Fruit fly (Drosophila melanogaster): Measurements from ENCODE around the gene nAChRbeta1.

The nAChRbeta1 gene

DNA sequence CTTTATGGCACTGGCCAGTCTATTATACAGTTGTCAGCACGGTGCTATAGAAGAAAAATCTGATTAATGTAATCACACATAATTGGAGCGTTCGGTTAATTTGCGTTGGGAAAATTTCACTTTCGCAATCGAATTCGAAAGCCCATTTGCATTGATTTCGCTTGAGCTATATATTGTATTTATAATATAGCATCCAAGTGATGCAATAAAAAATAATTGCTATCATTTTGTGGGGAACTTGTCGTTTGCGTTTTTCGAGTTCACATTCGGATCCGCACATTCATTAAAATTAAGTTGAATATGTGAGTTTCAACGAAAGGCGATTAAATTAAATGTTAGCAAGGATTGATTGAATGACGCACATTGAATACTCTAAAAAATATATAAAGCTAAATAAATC is 12.1 kb upstream of the nAChRbeta1 start:
- no peak for TF ChIP-seq Rel (GFP tag; optimal IDR thresholded peaks at IDR 0.05)
- TF ChIP-seq Rel (tag; optimal IDR thresholded peaks at IDR 0.05) = peak; percentile 53
- TF ChIP-seq CG9705 (GFP tag; optimal IDR thresholded peaks at IDR 0.05) = no peak

DNA sequence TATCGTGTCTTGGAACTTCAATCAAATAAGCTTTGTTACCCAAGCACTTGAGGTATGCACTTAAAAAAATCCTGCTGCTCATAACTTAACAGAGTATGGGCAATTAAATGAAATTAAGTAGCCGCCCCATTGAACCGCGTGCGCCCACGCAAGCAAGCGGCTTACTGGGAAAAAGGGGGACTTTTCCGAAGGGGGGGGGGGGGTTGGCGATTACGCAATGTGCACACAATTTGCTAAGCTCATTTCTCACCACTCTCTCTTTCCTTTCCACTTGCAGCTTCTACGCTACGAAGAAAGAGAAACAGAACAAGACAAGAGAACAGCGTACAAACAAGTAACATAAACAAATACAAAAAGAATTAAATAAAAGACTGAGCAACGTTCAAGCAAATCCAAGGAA is 11.6 kb upstream of the nAChRbeta1 start:
- TF ChIP-seq Jra (GFP tag; optimal IDR thresholded peaks at IDR 0.05) (no peak), Hr78 (GFP tag; optimal IDR thresholded peaks at IDR 0.05) (no peak), woc (GFP tag; optimal IDR thresholded peaks at IDR 0.05) (no peak)

dm6 chr3L:4421362-4421761 is 7.8 kb upstream of the nAChRbeta1 start, which contains the start of gene CG15020:
TSS of gene CG15020 (plus strand) at chr3L:4421662.
- no peak for TF ChIP-seq Jra (GFP tag; optimal IDR thresholded peaks at IDR 0.05)
- TF ChIP-seq Mio (GFP tag; optimal IDR thresholded peaks at IDR 0.05) = no peak
- no peak for TF ChIP-seq brk (GFP tag; optimal IDR thresholded peaks at IDR 0.05)
- TF ChIP-seq Hr78 (GFP tag; optimal IDR thresholded peaks at IDR 0.05) = no peak
- TF ChIP-seq sv (GFP tag; optimal IDR thresholded peaks at IDR 0.05) = no peak
- TF ChIP-seq h (GFP tag; optimal IDR thresholded peaks at IDR 0.05) = no peak
- TF ChIP-seq tai (GFP tag; optimal IDR thresholded peaks at IDR 0.05) = no peak
- TF ChIP-seq dl (GFP tag; optimal IDR thresholded peaks at IDR 0.05; ENCODE audit: insufficient read depth in 1 of 2, partially characterized antibody in 2 of 2) = no peak
- TF ChIP-seq CG9705 (GFP tag; optimal IDR thresholded peaks at IDR 0.05) = no peak
- TF ChIP-seq CrebA (GFP tag; optimal IDR thresholded peaks at IDR 0.05; ENCODE audit: borderline replicate concordance) = no peak
- no peak for TF ChIP-seq GATAd (GFP tag; optimal IDR thresholded peaks at IDR 0.05)
- no peak for TF ChIP-seq Myc (optimal IDR thresholded peaks at IDR 0.05)
- TF ChIP-seq Abd-B (GFP tag; optimal IDR thresholded peaks at IDR 0.05) = no peak
- TF ChIP-seq Vsx2 (GFP tag; optimal IDR thresholded peaks at IDR 0.05; ENCODE audit: partially characterized antibody) = no peak

dm6 chr3L:4426581-4426980 is 2.6 kb upstream of the nAChRbeta1 start:
- TF ChIP-seq Myc (optimal IDR thresholded peaks at IDR 0.05) = peak; percentile 74
- TF ChIP-seq N (GFP tag; optimal IDR thresholded peaks at IDR 0.05) = peak; percentile 32
- no peak for TF ChIP-seq dsf (GFP tag; optimal IDR thresholded peaks at IDR 0.05; ENCODE audit: borderline replicate concordance)

DNA sequence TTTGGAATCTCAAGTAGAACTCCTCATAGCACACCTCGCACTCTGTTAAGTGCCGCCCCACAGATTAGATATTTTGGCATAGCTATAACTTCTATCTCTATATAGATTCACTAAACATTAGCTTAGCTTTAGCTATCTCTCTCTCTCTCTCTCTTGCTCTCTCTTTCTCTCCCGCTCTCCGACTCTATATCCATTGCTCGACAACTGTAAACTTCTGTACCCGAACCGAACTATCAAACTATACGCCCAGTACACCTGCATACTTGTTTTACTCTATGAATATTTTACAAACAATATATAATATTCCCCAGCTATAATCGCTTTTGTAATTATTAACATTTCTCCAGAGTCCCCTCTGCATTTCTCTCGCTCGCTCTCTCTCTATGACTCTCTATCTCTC is 1.2 kb downstream of the nAChRbeta1 start:
- TF ChIP-seq dsf (GFP tag; optimal IDR thresholded peaks at IDR 0.05; ENCODE audit: borderline replicate concordance) (no peak), lola (GFP tag; optimal IDR thresholded peaks at IDR 0.05) (no peak)

DNA sequence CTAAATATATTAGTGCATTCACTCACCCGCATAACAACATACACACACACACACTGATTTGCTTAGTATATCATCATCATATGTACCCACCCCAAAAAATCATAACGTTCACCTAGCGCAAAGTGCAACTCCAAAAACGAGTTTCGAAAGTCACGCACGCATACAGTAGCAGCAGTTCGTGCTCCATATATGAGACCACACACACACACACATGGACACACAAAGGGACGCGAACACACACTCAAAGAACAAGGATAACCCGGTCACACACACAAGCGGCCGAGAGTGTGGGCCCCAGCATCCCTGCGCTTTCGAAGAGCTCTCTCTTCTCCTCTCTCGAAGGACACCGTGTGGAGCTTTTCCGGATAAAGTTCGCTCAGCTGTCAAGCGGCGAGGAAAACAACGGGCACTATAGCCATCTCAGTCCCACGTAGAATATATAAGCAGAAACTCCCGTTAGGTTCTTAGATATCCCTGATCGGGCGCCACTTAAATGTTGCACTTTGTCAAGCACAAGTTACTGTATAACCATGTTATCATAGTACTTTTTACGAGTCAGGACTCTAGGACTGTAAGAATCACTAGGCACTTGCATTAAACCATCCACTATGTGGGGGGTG is 2.1 kb downstream of the nAChRbeta1 start:
- TF ChIP-seq pan (optimal IDR thresholded peaks at IDR 0.05) = no peak
- TF ChIP-seq psq (GFP tag; optimal IDR thresholded peaks at IDR 0.05) = no peak
- no peak for TF ChIP-seq lola (GFP tag; optimal IDR thresholded peaks at IDR 0.05)
- no peak for TF ChIP-seq N (GFP tag; optimal IDR thresholded peaks at IDR 0.05)
- no peak for TF ChIP-seq jim (GFP tag; optimal IDR thresholded peaks at IDR 0.05)
- no peak for TF ChIP-seq Dif (GFP tag; optimal IDR thresholded peaks at IDR 0.05; ENCODE audit: partially characterized antibody)
- no peak for TF ChIP-seq usp (GFP tag; optimal IDR thresholded peaks at IDR 0.05)
- no peak for TF ChIP-seq CG9705 (GFP tag; optimal IDR thresholded peaks at IDR 0.05)
- TF ChIP-seq sv (GFP tag; optimal IDR thresholded peaks at IDR 0.05) = no peak
- TF ChIP-seq Sp1 (GFP tag; optimal IDR thresholded peaks at IDR 0.05) = no peak
- TF ChIP-seq GATAd (GFP tag; optimal IDR thresholded peaks at IDR 0.05) = no peak
- no peak for TF ChIP-seq Myc (optimal IDR thresholded peaks at IDR 0.05)
- no peak for TF ChIP-seq CG32264 (GFP tag; optimal IDR thresholded peaks at IDR 0.05)
- no peak for TF ChIP-seq CrebA (GFP tag; optimal IDR thresholded peaks at IDR 0.05; ENCODE audit: borderline replicate concordance)

- no peak for TF ChIP-seq brk (GFP tag; optimal IDR thresholded peaks at IDR 0.05)
These were observed 7.3 kb downstream of the nAChRbeta1 start, which contains the start of gene CG15021 for dm6 chr3L:4436421-4436820. TSS of gene CG15021 (plus strand) at chr3L:4436721.

Measured in whole organism, wandering third instar larva.